Worm (Caenorhabditis elegans): Measurements from ENCODE around the gene irld-1.

DNA sequence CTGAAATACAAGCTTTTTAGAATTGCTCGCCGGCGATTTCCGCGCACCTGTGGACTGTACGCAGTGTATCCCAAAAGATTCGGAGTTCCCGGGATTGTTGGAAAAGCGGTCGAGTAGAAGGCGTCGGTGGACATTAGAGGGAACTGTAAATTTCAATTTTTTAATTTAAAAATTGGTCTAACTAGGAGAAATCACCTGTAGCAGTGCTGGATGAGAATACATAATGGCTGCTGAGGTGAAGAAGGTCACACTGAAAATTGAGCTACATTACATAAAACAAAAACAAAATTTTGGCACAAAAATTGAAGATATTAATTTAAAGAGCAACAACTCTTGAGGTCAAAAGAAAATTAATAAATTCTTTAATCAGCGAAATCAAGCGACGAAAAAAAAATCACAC lies 38.1 kb downstream of the irld-1 start, which contains the start of gene neg-1:
- no peak for TF ChIP-seq ztf-29 (GFP tag; IDR thresholded peaks at IDR 0.05)
- TF ChIP-seq klf-2 (GFP tag; conservative IDR thresholded peaks at IDR 0.05) = no peak
- TF ChIP-seq cog-1 (tag; optimal IDR thresholded peaks at IDR 0.05) = no peak

Data from whole organism, midembryonic.